Worm (Caenorhabditis elegans) whole organism, L4 larva: ENCODE results near the gene K01A6.8.

Experiments used
- daf-12 ChIP-seq: fragments of 150-350 bp; optimal IDR thresholded peaks from 2 replicates; lab custom pipeline; 2014; ENCODE audit warnings: missing biosample characterization, missing genetic modification reagents, missing genetic modification characterization
- lsy-2 ChIP-seq, 2 experiments: fragments of 150-350 bp in 1 of 2; sonication (generic microtip) in 1 of 2; optimal IDR thresholded peaks; 2 replicates each; lab custom pipeline; 2014 to 2017; ENCODE audit warnings: missing biosample characterization in 2 of 2, missing genetic modification characterization in 2 of 2
- nhr-11 ChIP-seq: fragments of 150-350 bp; optimal IDR thresholded peaks from 2 replicates; lab custom pipeline; 2014; ENCODE audit warnings: missing biosample characterization, missing genetic modification characterization
- nhr-237 ChIP-seq: sonication (generic microtip); optimal IDR thresholded peaks from 2 replicates; lab custom pipeline; 2017; ENCODE audit warnings: missing biosample characterization, missing genetic modification characterization
- nhr-28 ChIP-seq: fragments of 150-350 bp; optimal IDR thresholded peaks from 2 replicates; lab custom pipeline; 2014; ENCODE audit warnings: missing biosample characterization, missing genetic modification characterization
- nhr-42 ChIP-seq: fragments of 200-800 bp; sonication (Bioruptor generic); IDR thresholded peaks from 2 replicates; pipeline ENCODE4 v1.3.6; 2022; ENCODE audit warnings: missing genetic modification characterization, missing compliant biosample characterization
- nhr-77 ChIP-seq: fragments of 150-350 bp; optimal IDR thresholded peaks from 2 replicates; lab custom pipeline; 2014; ENCODE audit warnings: missing biosample characterization, missing genetic modification characterization
- tag-97 ChIP-seq: fragments of 200-800 bp; sonication (Bioruptor generic); IDR thresholded peaks from 2 replicates; pipeline ENCODE4 v1.3.6; 2022; ENCODE audit warnings: missing genetic modification characterization, missing compliant biosample characterization

DNA sequence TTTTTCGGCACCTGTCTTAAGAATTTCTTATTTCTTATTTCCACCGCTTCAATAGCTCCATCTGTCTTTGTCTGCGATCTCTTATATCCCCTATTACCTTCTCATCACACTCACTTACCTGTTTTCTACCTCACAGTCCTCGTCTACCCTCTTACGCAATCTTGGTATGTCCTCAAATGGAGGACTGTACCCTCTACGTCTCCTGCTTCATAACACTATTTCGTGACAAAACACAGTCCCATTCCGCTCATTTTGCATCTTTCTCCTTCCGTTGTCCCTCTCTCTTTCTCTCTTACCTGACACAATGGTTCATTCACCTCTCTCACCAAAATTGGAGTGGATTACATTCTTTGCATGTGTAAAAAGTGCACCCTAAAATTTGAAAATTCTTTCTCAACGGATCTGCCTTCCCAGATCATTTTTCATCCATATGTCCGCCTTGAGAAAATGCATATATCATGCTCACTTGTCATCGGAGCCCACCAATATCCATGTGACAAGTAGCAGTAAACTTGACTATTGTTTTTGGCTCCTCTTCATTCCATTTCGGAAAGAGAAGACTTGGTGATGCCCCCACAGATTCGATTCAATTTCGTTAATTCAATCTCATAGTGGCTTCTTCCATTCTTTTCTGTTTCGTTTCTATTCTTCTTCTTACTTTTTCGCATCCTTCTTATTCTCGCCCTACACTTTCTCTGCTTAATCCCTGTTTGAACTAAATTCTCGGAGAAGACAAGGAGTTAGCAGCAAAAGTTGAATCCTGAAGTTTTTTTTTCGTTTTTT lies 19.9 kb downstream of the K01A6.8 start:
- TF ChIP-seq nhr-42 (GFP tag; lab: Robert Waterston, UW) (no peak), nhr-77 (tag; lab: Kevin White, UChicago) (no peak), daf-12 (tag; lab: Kevin White, UChicago) (no peak), lsy-2 (tag; optimal IDR thresholded peaks at IDR 0.05; lab: Kevin White, UChicago) (peak in 1 of 2 experiments; percentile 8), nhr-28 (tag; lab: Kevin White, UChicago) (no peak), nhr-11 (tag; lab: Kevin White, UChicago) (no peak), nhr-237 (tag; lab: Kevin White, UChicago) (no peak), tag-97 (GFP tag; lab: Robert Waterston, UW) (no peak)
